Fruit fly (Drosophila melanogaster) whole organism, embryonic: ENCODE results near the gene Src64B.

Source experiments
- CG10565 ChIP-seq: fragments of 200-800 bp; sonication (Bioruptor generic); optimal IDR thresholded peaks from 3 replicates; lab custom pipeline; 2016; ENCODE audit warnings: missing biosample characterization, mild to moderate bottlenecking, missing genetic modification characterization
- CG10654 ChIP-seq: fragments of 200-800 bp; sonication (Bioruptor generic); optimal IDR thresholded peaks from 2 replicates; lab custom pipeline; 2016; ENCODE audit warnings: missing biosample characterization, missing genetic modification characterization
- CG11456 ChIP-seq: fragments of 200-800 bp; sonication (Bioruptor generic); IDR thresholded peaks from 3 replicates; pipeline ENCODE4 v1.3.6; 2022; ENCODE audit warnings: missing biosample characterization, missing genetic modification characterization
- CG11560 ChIP-seq: fragments of 200-800 bp; sonication (Bioruptor generic); IDR thresholded peaks from 3 replicates; pipeline ENCODE4 v1.3.6; 2022; ENCODE audit warnings: missing biosample characterization, missing genetic modification characterization
- CG12071 ChIP-seq: fragments of 200-800 bp; sonication (Bioruptor generic); optimal IDR thresholded peaks from 3 replicates; lab custom pipeline; 2018; ENCODE audit warnings: missing biosample characterization, mild to moderate bottlenecking, missing genetic modification characterization
- CG14014 ChIP-seq: fragments of 200-800 bp; sonication (Bioruptor generic); IDR thresholded peaks from 2 replicates; pipeline ENCODE4 v1.3.6; 2022; ENCODE audit warnings: missing biosample characterization, missing genetic modification characterization
- CG15514 ChIP-seq: fragments of 200-800 bp; sonication (Bioruptor generic); optimal IDR thresholded peaks from 3 replicates; lab custom pipeline; 2017; ENCODE audit warnings: missing biosample characterization, missing genetic modification characterization, mild to moderate bottlenecking, moderate library complexity, missing genetic modification reagents
- CG17912 ChIP-seq: fragments of 200-800 bp; sonication (Bioruptor generic); optimal IDR thresholded peaks from 2 replicates; lab custom pipeline; 2018; ENCODE audit warnings: missing biosample characterization, mild to moderate bottlenecking, missing genetic modification characterization
- CG2116 ChIP-seq: fragments of 200-800 bp; sonication (Bioruptor generic); optimal IDR thresholded peaks from 3 replicates; lab custom pipeline; 2018; ENCODE audit warnings: missing biosample characterization, mild to moderate bottlenecking, missing genetic modification characterization
- CG32772 ChIP-seq: fragments of 200-800 bp; sonication (Bioruptor generic); IDR thresholded peaks from 2 replicates; pipeline ENCODE4 v1.3.6; 2022; ENCODE audit warnings: missing biosample characterization, missing genetic modification characterization
- CG33213 ChIP-seq: fragments of 200-800 bp; sonication (Bioruptor generic); optimal IDR thresholded peaks from 3 replicates; lab custom pipeline; 2016; ENCODE audit warnings: missing biosample characterization, missing genetic modification characterization
- CG4328 ChIP-seq: fragments of 200-800 bp; sonication (Bioruptor generic); optimal IDR thresholded peaks from 3 replicates; lab custom pipeline; 2017; ENCODE audit warnings: missing biosample characterization, missing genetic modification reagents, missing genetic modification characterization
- CG4707 ChIP-seq: fragments of 200-800 bp; sonication (Bioruptor generic); optimal IDR thresholded peaks from 2 replicates; lab custom pipeline; 2018; ENCODE audit warnings: missing biosample characterization, mild to moderate bottlenecking, missing genetic modification characterization, moderate library complexity
- CG5180 ChIP-seq: fragments of 200-800 bp; sonication (Bioruptor generic); optimal IDR thresholded peaks from 3 replicates; lab custom pipeline; 2017; ENCODE audit warnings: missing biosample characterization, missing genetic modification characterization, mild to moderate bottlenecking, moderate library complexity, missing genetic modification reagents
- CG5245 ChIP-seq: fragments of 200-800 bp; sonication (Bioruptor generic); optimal IDR thresholded peaks from 3 replicates; lab custom pipeline; 2016; ENCODE audit warnings: missing biosample characterization, missing genetic modification characterization
- CG6765 ChIP-seq: fragments of 200-800 bp; sonication (Bioruptor generic); optimal IDR thresholded peaks from 3 replicates; lab custom pipeline; 2017; ENCODE audit warnings: missing biosample characterization, mild to moderate bottlenecking, missing genetic modification characterization
- CG8089 ChIP-seq: fragments of 200-800 bp; sonication (Bioruptor generic); optimal IDR thresholded peaks from 3 replicates; lab custom pipeline; 2016; ENCODE audit warnings: missing biosample characterization, missing genetic modification characterization
- CG8944 ChIP-seq: fragments of 200-800 bp; sonication (Bioruptor generic); optimal IDR thresholded peaks from 3 replicates; lab custom pipeline; 2016; ENCODE audit warnings: missing biosample characterization, missing genetic modification characterization
- CG9215 ChIP-seq: fragments of 200-800 bp; sonication (Bioruptor generic); IDR thresholded peaks from 2 replicates; pipeline ENCODE4 v1.3.6; 2022; ENCODE audit warnings: missing biosample characterization, missing genetic modification characterization
- CkIIα-i1 ChIP-seq: fragments of 200-800 bp; sonication (Bioruptor generic); IDR thresholded peaks from 2 replicates; pipeline ENCODE4 v1.3.6; 2022; ENCODE audit warnings: missing biosample characterization, missing genetic modification characterization
- HHEX ChIP-seq: fragments of 200-800 bp; sonication (Bioruptor generic); optimal IDR thresholded peaks from 3 replicates; lab custom pipeline; 2017; ENCODE audit warnings: missing biosample characterization, mild to moderate bottlenecking, missing genetic modification characterization, missing genetic modification reagents
- Hey ChIP-seq: fragments of 200-800 bp; sonication (Bioruptor generic); optimal IDR thresholded peaks from 3 replicates; lab custom pipeline; 2018; ENCODE audit warnings: missing biosample characterization, mild to moderate bottlenecking, missing genetic modification characterization
- Hmx ChIP-seq: fragments of 200-800 bp; sonication (Bioruptor generic); optimal IDR thresholded peaks from 2 replicates; lab custom pipeline; 2016; ENCODE audit warnings: missing biosample characterization, missing genetic modification characterization
- Meics ChIP-seq: fragments of 200-800 bp; sonication (Bioruptor generic); optimal IDR thresholded peaks from 2 replicates; lab custom pipeline; 2017; ENCODE audit warnings: missing biosample characterization, mild to moderate bottlenecking, missing genetic modification characterization
- NFAT ChIP-seq: fragments of 200-800 bp; sonication (Bioruptor generic); IDR thresholded peaks from 2 replicates; pipeline ENCODE4 v1.3.6; 2022; ENCODE audit warnings: missing biosample characterization, missing genetic modification characterization
- Rx ChIP-seq: fragments of 200-800 bp; sonication (Bioruptor generic); IDR thresholded peaks from 2 replicates; pipeline ENCODE4 v1.3.6; 2022; ENCODE audit warnings: missing biosample characterization, missing genetic modification characterization
- Scr ChIP-seq: fragments of 200-800 bp; sonication (Bioruptor generic); IDR thresholded peaks from 2 replicates; pipeline ENCODE4 v1.3.6; 2022; ENCODE audit warnings: missing biosample characterization, missing genetic modification characterization; ENCODE audit not compliant: partially characterized antibody
- Trl ChIP-seq, 3 experiments: fragments of >200 bp in 2 of 3; fragments of 200-800 bp in 1 of 3; sonication (Bioruptor generic) in 1 of 3; optimal IDR thresholded peaks; 2 replicates in 1 of 3; 3 replicates in 2 of 3; lab custom pipeline; 2016 to 2017; ENCODE audit warnings: missing biosample characterization in 1 of 3, missing genetic modification characterization in 1 of 3
- ato ChIP-seq: fragments of 200-800 bp; sonication (Bioruptor generic); IDR thresholded peaks from 2 replicates; pipeline ENCODE4 v1.3.6; 2022; ENCODE audit warnings: missing biosample characterization, missing genetic modification characterization; ENCODE audit not compliant: partially characterized antibody
- br ChIP-seq: fragments of >200 bp; optimal IDR thresholded peaks from 2 replicates; lab custom pipeline; 2017
- bsh ChIP-seq, 2 experiments: fragments of 200-800 bp; sonication (Bioruptor generic); optimal IDR thresholded peaks; 2 replicates each; lab custom pipeline; 2017 to 2018; ENCODE audit warnings: mild to moderate bottlenecking in 2 of 2, missing biosample characterization in 2 of 2, missing genetic modification characterization in 2 of 2, moderate library complexity in 1 of 2
- danr ChIP-seq: fragments of 200-800 bp; sonication (Bioruptor generic); IDR thresholded peaks from 2 replicates; pipeline ENCODE4 v1.3.6; 2022; ENCODE audit warnings: missing biosample characterization, missing genetic modification characterization
- fu2 ChIP-seq: fragments of 200-800 bp; sonication (Bioruptor generic); optimal IDR thresholded peaks from 2 replicates; lab custom pipeline; 2016; ENCODE audit warnings: missing biosample characterization, missing genetic modification characterization
- gcm ChIP-seq: fragments of 200-800 bp; sonication (Bioruptor generic); optimal IDR thresholded peaks from 2 replicates; lab custom pipeline; 2019; ENCODE audit warnings: missing biosample characterization, mild to moderate bottlenecking, missing genetic modification characterization, moderate library complexity
- insv ChIP-seq, 2 experiments: fragments of 200-800 bp; sonication (Bioruptor generic); optimal IDR thresholded peaks; 3 replicates each; lab custom pipeline; 2016 to 2018; ENCODE audit warnings: missing biosample characterization in 2 of 2, missing genetic modification characterization in 2 of 2
- kay ChIP-seq: fragments of 200-800 bp; sonication (Bioruptor generic); optimal IDR thresholded peaks from 2 replicates; lab custom pipeline; 2016; ENCODE audit warnings: missing biosample characterization, missing genetic modification characterization
- lola ChIP-seq, 3 experiments: fragments of >200 bp in 2 of 3; fragments of 200-800 bp in 1 of 3; sonication (Bioruptor generic) in 1 of 3; optimal IDR thresholded peaks; 2 replicates each; lab custom pipeline; 2017 to 2019; ENCODE audit warnings: missing biosample characterization in 3 of 3, missing genetic modification characterization in 3 of 3, mild to moderate bottlenecking in 1 of 3, moderate library complexity in 1 of 3
- luna ChIP-seq: fragments of 200-800 bp; sonication (Bioruptor generic); optimal IDR thresholded peaks from 2 replicates; lab custom pipeline; 2016; ENCODE audit warnings: missing biosample characterization, missing genetic modification characterization
- pb ChIP-seq: fragments of 200-800 bp; sonication (Bioruptor generic); optimal IDR thresholded peaks from 3 replicates; lab custom pipeline; 2016; ENCODE audit warnings: missing biosample characterization, missing genetic modification characterization
- pho ChIP-seq: fragments of 200-800 bp; sonication (Bioruptor generic); optimal IDR thresholded peaks from 2 replicates; lab custom pipeline; 2016; ENCODE audit warnings: missing biosample characterization, missing genetic modification characterization
- phol ChIP-seq: fragments of 200-800 bp; sonication (Bioruptor generic); optimal IDR thresholded peaks from 3 replicates; lab custom pipeline; 2018; ENCODE audit warnings: missing biosample characterization, mild to moderate bottlenecking, missing genetic modification characterization, moderate library complexity
- pum ChIP-seq: fragments of 200-800 bp; sonication (Bioruptor generic); optimal IDR thresholded peaks from 2 replicates; lab custom pipeline; 2016; ENCODE audit warnings: missing biosample characterization, missing genetic modification characterization
- ranshi ChIP-seq: fragments of 200-800 bp; sonication (Bioruptor generic); IDR thresholded peaks from 2 replicates; pipeline ENCODE4 v1.3.6; 2022; ENCODE audit warnings: missing biosample characterization, missing genetic modification characterization
- rib ChIP-seq: fragments of 200-800 bp; sonication (Bioruptor generic); IDR thresholded peaks from 2 replicates; pipeline ENCODE4 v1.3.6; 2022; ENCODE audit warnings: missing biosample characterization, missing genetic modification characterization
- sc ChIP-seq, 3 experiments: fragments of >200 bp in 2 of 3; fragments of 200-800 bp in 1 of 3; sonication (Bioruptor generic) in 1 of 3; optimal IDR thresholded peaks; 2 replicates in 2 of 3; 3 replicates in 1 of 3; lab custom pipeline; 2017; ENCODE audit warnings: mild to moderate bottlenecking in 1 of 3, missing biosample characterization in 1 of 3, missing genetic modification characterization in 1 of 3, missing genetic modification reagents in 1 of 3
- shn ChIP-seq: fragments of 200-800 bp; sonication (Bioruptor generic); optimal IDR thresholded peaks from 3 replicates; lab custom pipeline; 2016; ENCODE audit warnings: missing biosample characterization, missing genetic modification characterization
- so ChIP-seq: fragments of 200-800 bp; sonication (Bioruptor generic); IDR thresholded peaks from 3 replicates; pipeline ENCODE4 v1.3.6; 2022; ENCODE audit warnings: missing biosample characterization, missing genetic modification characterization
- sob ChIP-seq: fragments of 200-800 bp; sonication (Bioruptor generic); IDR thresholded peaks from 2 replicates; pipeline ENCODE4 v1.3.6; 2022; ENCODE audit warnings: missing biosample characterization, missing genetic modification characterization
- stwl ChIP-seq: fragments of 200-800 bp; sonication (Bioruptor generic); optimal IDR thresholded peaks from 3 replicates; lab custom pipeline; 2018; ENCODE audit warnings: missing biosample characterization, mild to moderate bottlenecking, missing genetic modification characterization, moderate library complexity
- tup ChIP-seq: fragments of 200-800 bp; sonication (Bioruptor generic); optimal IDR thresholded peaks from 2 replicates; lab custom pipeline; 2016; ENCODE audit warnings: missing biosample characterization, mild to moderate bottlenecking, missing genetic modification characterization, moderate library complexity

Gene Src64B

dm6 chr3L:4611311-4611710, 14.7 kb downstream of the Src64B start (continued):
- peak; percentile 58 to 89 for TF ChIP-seq bsh (GFP tag; optimal IDR thresholded peaks at IDR 0.05; lab: Kevin White, UChicago)
- no peak for TF ChIP-seq CG4328 (GFP tag; lab: Kevin White, UChicago)
- TF ChIP-seq NFAT (GFP tag; lab: Robert Waterston, UW), result no peak
- no peak for TF ChIP-seq luna
- TF ChIP-seq Hey (tag; lab: Kevin White, UChicago), result no peak
- TF ChIP-seq gcm (GFP tag; lab: Kevin White, UChicago), result peak; percentile 59
- no peak for TF ChIP-seq CkIIα-i1
- peak; percentile 64 for TF ChIP-seq danr (GFP tag; lab: Robert Waterston, UW)
- TF ChIP-seq phol, result peak; percentile 76
- no peak for TF ChIP-seq CG6765 (GFP tag; lab: Kevin White, UChicago)
- TF ChIP-seq CG15514 (GFP tag; lab: Kevin White, UChicago), result peak; percentile 10
- peak; percentile 56; the same call in 1 of the 2 replicates for TF ChIP-seq sob (GFP tag; lab: Robert Waterston, UW)
- no peak for TF ChIP-seq Hmx (GFP tag; lab: Kevin White, UChicago)
- peak; percentile 56 for TF ChIP-seq CG12071 (GFP tag; lab: Kevin White, UChicago)
- no peak for TF ChIP-seq CG17912 (GFP tag; lab: Kevin White, UChicago)
- peak; percentile 63 for TF ChIP-seq HHEX (GFP tag; lab: Kevin White, UChicago)
- no peak for TF ChIP-seq ato (GFP tag; lab: Robert Waterston, UW)
- TF ChIP-seq CG5245 (GFP tag; lab: Kevin White, UChicago), result peak; percentile 72
- no peak for TF ChIP-seq fu2 (GFP tag; lab: Kevin White, UChicago)
- peak; percentile 86 for TF ChIP-seq ranshi (GFP tag; lab: Robert Waterston, UW)
- peak; percentile 47 for TF ChIP-seq CG33213 (GFP tag; lab: Kevin White, UChicago)
- TF ChIP-seq Scr, result no peak
- TF ChIP-seq pho (GFP tag; lab: Kevin White, UChicago), result peak; percentile 0
- peak; percentile 55 for TF ChIP-seq CG4707 (GFP tag; lab: Kevin White, UChicago)
- TF ChIP-seq CG8944 (GFP tag; lab: Kevin White, UChicago), result peak; percentile 46
- TF ChIP-seq CG10654 (GFP tag; lab: Kevin White, UChicago), result peak; percentile 57
- peak; percentile 26 for TF ChIP-seq CG10565 (GFP tag; lab: Kevin White, UChicago)
- peak; percentile 56 for TF ChIP-seq kay (GFP tag; lab: Kevin White, UChicago)
- peak; percentile 20 for TF ChIP-seq stwl (tag; lab: Kevin White, UChicago)
- peak; percentile 42 for TF ChIP-seq tup (GFP tag; lab: Kevin White, UChicago)
- no peak for TF ChIP-seq br (lab: Kevin White, UChicago)
- TF ChIP-seq CG11456 (GFP tag; lab: Robert Waterston, UW), result peak; percentile 82
- peak; percentile 57; the same call in 1 of the 3 replicates for TF ChIP-seq so
- TF ChIP-seq shn, result peak; percentile 12
- peak; percentile 29 for TF ChIP-seq Meics (GFP tag; lab: Kevin White, UChicago)
- peak; percentile 91 for TF ChIP-seq Rx (GFP tag; lab: Robert Waterston, UW)
- no peak for TF ChIP-seq sc (optimal IDR thresholded peaks at IDR 0.05; lab: Kevin White, UChicago)
- peak; percentile 70 for TF ChIP-seq sc (GFP tag; optimal IDR thresholded peaks at IDR 0.05; lab: Kevin White, UChicago)
- TF ChIP-seq insv (GFP tag; optimal IDR thresholded peaks at IDR 0.05; lab: Kevin White, UChicago), result no peak
- no peak for TF ChIP-seq rib
- no peak for TF ChIP-seq CG5180
- peak; percentile 13 for TF ChIP-seq CG2116 (GFP tag; lab: Kevin White, UChicago)
- peak; percentile 26 for TF ChIP-seq pb (GFP tag; lab: Kevin White, UChicago)
- peak; percentile 64 for TF ChIP-seq CG8089
- peak; percentile 68 for TF ChIP-seq pum (GFP tag; lab: Kevin White, UChicago)
- peak; percentile 78 for TF ChIP-seq CG32772 (GFP tag; lab: Robert Waterston, UW)
- TF ChIP-seq CG14014, result 0 out of 2 replicates have a peak, but pooled peaks have one; percentile 47
- no peak for TF ChIP-seq Trl (optimal IDR thresholded peaks at IDR 0.05; lab: Kevin White, UChicago)
- TF ChIP-seq Trl (GFP tag; optimal IDR thresholded peaks at IDR 0.05; lab: Kevin White, UChicago), result peak; percentile 70
- TF ChIP-seq CG11560 (tag; lab: Robert Waterston, UW), result 0 out of 3 replicates have a peak, but pooled peaks have one; percentile 46
- no peak for TF ChIP-seq CG9215
- TF ChIP-seq lola (GFP tag; optimal IDR thresholded peaks at IDR 0.05; lab: Kevin White, UChicago), result peak in 1 of 3 experiments; percentile 69
